Worm (Caenorhabditis elegans): ENCODE results near the gene sre-56.
"Not testable (repeated sequence)": the region's sequence is repeated elsewhere in the genome, so short reads cannot be mapped to it uniquely, and the experiment has no call there.

The sre-56 gene

ce11 chrII:12309614-12310013, 14.6 kb upstream of the sre-56 start, which contains the start of gene C50E10.2:
Gene C50E10.2 (minus strand): TSS chrII:12309714.
- TF ChIP-seq flh-1 (GFP tag; optimal IDR thresholded peaks at IDR 0.05), result no peak
- no peak for TF ChIP-seq ceh-39 (tag; optimal IDR thresholded peaks at IDR 0.05)
- no peak for TF ChIP-seq ztf-11 (tag; optimal IDR thresholded peaks at IDR 0.05)
- TF ChIP-seq nhr-12 (tag; optimal IDR thresholded peaks at IDR 0.05), result no peak

DNA sequence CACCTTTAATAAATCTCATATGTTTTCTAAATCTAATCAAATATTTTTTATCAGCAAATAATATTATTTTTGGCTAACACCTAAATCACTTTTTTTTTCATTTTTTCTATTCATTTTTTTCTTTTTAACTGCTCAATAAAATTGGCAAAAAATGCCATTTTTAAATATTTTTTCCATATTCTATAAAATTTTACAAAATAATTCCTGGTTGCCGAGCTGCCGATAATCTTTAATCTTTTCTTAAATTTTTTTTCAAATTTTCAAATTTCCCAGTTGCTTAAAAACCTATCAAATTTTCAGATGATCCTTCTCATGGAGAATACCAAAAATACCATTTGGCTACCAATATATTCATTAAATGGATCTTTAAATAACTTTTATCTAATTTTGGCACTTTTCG, 12.7 kb upstream of the sre-56 start, which contains the start of gene sre-51:
Gene sre-51 (plus strand): TSS at position 301 of the 400 bp plus-strand sequence.
- no peak for TF ChIP-seq sem-2 (GFP tag; optimal IDR thresholded peaks at IDR 0.05)
- TF ChIP-seq sptf-1 (tag; optimal IDR thresholded peaks at IDR 0.05), result no peak
- no peak for TF ChIP-seq mep-1 (tag; optimal IDR thresholded peaks at IDR 0.05)
- no peak for TF ChIP-seq unc-39 (tag; optimal IDR thresholded peaks at IDR 0.05)
- TF ChIP-seq ham-2 (GFP tag; optimal IDR thresholded peaks at IDR 0.05), result no peak
- no peak for TF ChIP-seq lin-13 (tag; optimal IDR thresholded peaks at IDR 0.05)
- TF ChIP-seq drap-1 (GFP tag; optimal IDR thresholded peaks at IDR 0.05), result no peak
- no peak for TF ChIP-seq flh-1 (GFP tag; optimal IDR thresholded peaks at IDR 0.05)
- TF ChIP-seq unc-120 (tag; optimal IDR thresholded peaks at IDR 0.05; ENCODE audit: poor library complexity, severe bottlenecking), result no peak
- TF ChIP-seq tbx-8 (GFP tag; optimal IDR thresholded peaks at IDR 0.05), result no peak
- TF ChIP-seq mls-2 (tag; optimal IDR thresholded peaks at IDR 0.05), result no peak
- TF ChIP-seq blmp-1 (tag; optimal IDR thresholded peaks at IDR 0.05), result no peak
- no peak for TF ChIP-seq ztf-11 (tag; optimal IDR thresholded peaks at IDR 0.05)
- no peak for TF ChIP-seq lsy-2 (tag; optimal IDR thresholded peaks at IDR 0.05)

ce11 chrII:12318541-12318940, 5.7 kb upstream of the sre-56 start, which contains the start of gene sre-49:
Gene sre-49 (plus strand): TSS chrII:12318841.
- TF ChIP-seq flh-1 (GFP tag; optimal IDR thresholded peaks at IDR 0.05); mls-2 (tag; optimal IDR thresholded peaks at IDR 0.05); ztf-11 (tag; optimal IDR thresholded peaks at IDR 0.05): not testable (repeated sequence)

DNA sequence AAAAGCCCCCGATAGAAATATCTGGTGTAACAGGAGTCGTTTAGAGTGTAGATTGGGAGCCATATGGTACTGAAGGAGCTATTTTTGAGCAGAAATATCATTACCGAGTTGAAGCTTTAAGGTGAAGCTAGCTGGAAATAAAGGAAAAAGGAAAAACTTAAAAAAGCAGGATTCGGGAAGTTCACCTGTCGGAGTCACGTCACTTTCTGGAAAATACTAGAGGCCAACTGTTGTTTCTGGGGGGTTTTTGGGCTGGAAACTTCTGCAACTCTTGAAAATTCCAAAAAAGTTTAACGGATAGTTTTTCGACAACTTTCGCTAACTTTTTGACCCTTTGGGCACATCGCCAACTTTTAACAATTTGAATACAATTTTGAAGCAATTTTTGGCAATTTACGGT, 954 bp upstream of the sre-56 start, which contains the start of gene sre-53:
Gene sre-53 (minus strand): TSS at position 101 of the 400 bp plus-strand sequence.
- TF ChIP-seq lsy-2 (tag; optimal IDR thresholded peaks at IDR 0.05), result no peak
- no peak for TF ChIP-seq nhr-2 (tag; optimal IDR thresholded peaks at IDR 0.05)
- no peak for TF ChIP-seq flh-1 (GFP tag; optimal IDR thresholded peaks at IDR 0.05)
- TF ChIP-seq M03D4.4 (tag; optimal IDR thresholded peaks at IDR 0.05), result no peak
- TF ChIP-seq lin-32 (GFP tag; optimal IDR thresholded peaks at IDR 0.05), result no peak
- TF ChIP-seq unc-39 (tag; optimal IDR thresholded peaks at IDR 0.05), result no peak
- TF ChIP-seq unc-120 (tag; optimal IDR thresholded peaks at IDR 0.05; ENCODE audit: poor library complexity, severe bottlenecking), result no peak
- TF ChIP-seq ceh-39 (tag; optimal IDR thresholded peaks at IDR 0.05), result no peak
- TF ChIP-seq ces-1 (GFP tag; optimal IDR thresholded peaks at IDR 0.05), result no peak
- no peak for TF ChIP-seq nhr-28 (tag; optimal IDR thresholded peaks at IDR 0.05)
- TF ChIP-seq ceh-43 (GFP tag; optimal IDR thresholded peaks at IDR 0.05), result no peak

DNA sequence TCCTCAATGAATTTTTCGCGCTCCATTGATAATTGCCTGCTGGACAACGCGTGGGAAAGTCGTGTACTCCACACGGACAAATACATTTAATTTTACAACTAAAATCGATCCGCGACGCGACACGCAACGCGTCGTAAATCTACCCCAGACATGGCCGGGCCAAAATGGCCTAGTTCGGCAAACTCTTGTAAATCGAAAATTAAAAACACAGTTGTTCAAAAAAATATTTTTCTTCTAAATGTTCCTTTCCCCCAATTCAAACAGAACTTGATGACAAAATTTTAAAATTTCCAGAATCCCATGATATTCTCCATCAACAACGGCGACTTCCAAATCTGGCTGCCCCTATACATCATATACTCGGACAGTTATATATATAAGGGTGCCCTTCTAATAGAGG, 4.7 kb downstream of the sre-56 start, which contains the start of gene sre-55:
Gene sre-55 (plus strand): TSS at position 301 of the 400 bp plus-strand sequence.
- no peak for TF ChIP-seq tbx-8 (GFP tag; optimal IDR thresholded peaks at IDR 0.05)
- no peak for TF ChIP-seq ham-2 (GFP tag; optimal IDR thresholded peaks at IDR 0.05)
- no peak for TF ChIP-seq ceh-83 (GFP tag; optimal IDR thresholded peaks at IDR 0.05)
- no peak for TF ChIP-seq mab-5 (tag; optimal IDR thresholded peaks at IDR 0.05)

DNA sequence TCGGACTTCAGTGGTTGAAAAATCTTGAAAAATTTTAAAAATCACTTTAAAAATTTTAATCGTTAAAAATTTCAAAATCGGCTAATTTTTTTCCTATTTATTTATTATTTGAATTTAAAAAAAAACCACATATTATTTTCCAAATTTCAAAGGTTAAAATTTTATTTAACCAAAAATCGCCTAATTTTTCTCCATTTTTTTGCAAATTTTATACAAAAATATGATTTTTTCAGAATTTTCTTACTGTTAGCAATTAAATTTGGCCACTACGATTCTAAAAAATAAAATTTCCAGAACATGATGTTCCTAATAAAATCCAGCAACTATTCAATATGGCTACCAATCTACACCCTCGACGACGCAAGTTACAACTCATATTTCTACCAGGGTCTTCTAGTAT, 8.4 kb downstream of the sre-56 start, which contains the start of gene sre-54:
Gene sre-54 (plus strand): TSS at position 301 of the 400 bp plus-strand sequence.
- no peak for TF ChIP-seq lsy-2 (tag; optimal IDR thresholded peaks at IDR 0.05)
- no peak for TF ChIP-seq sem-2 (GFP tag; optimal IDR thresholded peaks at IDR 0.05)
- no peak for TF ChIP-seq ces-1 (GFP tag; optimal IDR thresholded peaks at IDR 0.05)
- no peak for TF ChIP-seq cnd-1 (tag; optimal IDR thresholded peaks at IDR 0.05)
- no peak for TF ChIP-seq ceh-83 (GFP tag; optimal IDR thresholded peaks at IDR 0.05)
- no peak for TF ChIP-seq mab-5 (tag; optimal IDR thresholded peaks at IDR 0.05)
- no peak for TF ChIP-seq nhr-28 (tag; optimal IDR thresholded peaks at IDR 0.05)
- no peak for TF ChIP-seq ham-2 (GFP tag; optimal IDR thresholded peaks at IDR 0.05)
- TF ChIP-seq hlh-1 (tag; optimal IDR thresholded peaks at IDR 0.05), result no peak
- TF ChIP-seq nhr-12 (tag; optimal IDR thresholded peaks at IDR 0.05), result no peak
- no peak for TF ChIP-seq ztf-11 (tag; optimal IDR thresholded peaks at IDR 0.05)
- TF ChIP-seq lin-13 (tag; optimal IDR thresholded peaks at IDR 0.05), result no peak
- TF ChIP-seq unc-62 (GFP tag; optimal IDR thresholded peaks at IDR 0.05), result no peak
- no peak for TF ChIP-seq pha-4 (tag; optimal IDR thresholded peaks at IDR 0.05)
- TF ChIP-seq sptf-1 (tag; optimal IDR thresholded peaks at IDR 0.05), result no peak
